Fruit fly (Drosophila melanogaster) whole organism, prepupa: ENCODE measurements around the gene CG11333.

Experiments used
- Blimp-1 ChIP-seq: fragments of 200-800 bp; sonication (Bioruptor generic); optimal IDR thresholded peaks from 3 replicates; lab custom pipeline; 2017; ENCODE audit warnings: missing biosample characterization, missing genetic modification characterization, mild to moderate bottlenecking, moderate library complexity, missing genetic modification reagents
- CG10631 ChIP-seq: fragments of 200-800 bp; sonication (Bioruptor generic); optimal IDR thresholded peaks from 2 replicates; lab custom pipeline; 2016; ENCODE audit warnings: missing biosample characterization, missing genetic modification characterization
- CG10669 ChIP-seq: fragments of 200-800 bp; sonication (Bioruptor generic); optimal IDR thresholded peaks from 3 replicates; lab custom pipeline; 2018; ENCODE audit warnings: missing biosample characterization, mild to moderate bottlenecking, missing genetic modification characterization, moderate library complexity
- CG11294 ChIP-seq: fragments of 200-800 bp; sonication (Bioruptor generic); IDR thresholded peaks from 2 replicates; pipeline ENCODE4 v1.3.6; 2022; ENCODE audit warnings: missing biosample characterization, missing genetic modification characterization
- CG11762 ChIP-seq: fragments of 200-800 bp; sonication (Bioruptor generic); optimal IDR thresholded peaks from 3 replicates; lab custom pipeline; 2016; ENCODE audit warnings: missing biosample characterization, missing genetic modification characterization; ENCODE audit not compliant: insufficient read depth
- CG11902 ChIP-seq: fragments of 200-800 bp; sonication (Bioruptor generic); optimal IDR thresholded peaks from 3 replicates; lab custom pipeline; 2016; ENCODE audit warnings: missing biosample characterization, missing genetic modification characterization
- CG15336 ChIP-seq: fragments of 200-800 bp; sonication (Bioruptor generic); IDR thresholded peaks from 2 replicates; pipeline ENCODE4 v1.3.6; 2022; ENCODE audit warnings: missing biosample characterization, missing genetic modification characterization
- CG1621 ChIP-seq: fragments of 200-800 bp; sonication (Bioruptor generic); optimal IDR thresholded peaks from 3 replicates; lab custom pipeline; 2018; ENCODE audit warnings: missing biosample characterization, mild to moderate bottlenecking, missing genetic modification characterization
- CG3032 ChIP-seq: fragments of 200-800 bp; optimal IDR thresholded peaks from 2 replicates; lab custom pipeline; 2019; ENCODE audit warnings: missing biosample characterization, mild to moderate bottlenecking, missing genetic modification characterization, moderate library complexity
- CG32006 ChIP-seq: fragments of 200-800 bp; sonication (Bioruptor generic); optimal IDR thresholded peaks from 3 replicates; lab custom pipeline; 2017; ENCODE audit warnings: missing biosample characterization, mild to moderate bottlenecking, missing genetic modification characterization
- CG34406 ChIP-seq: fragments of 200-800 bp; sonication (Bioruptor generic); optimal IDR thresholded peaks from 3 replicates; lab custom pipeline; 2016; ENCODE audit warnings: missing biosample characterization, missing genetic modification characterization
- CG3919 ChIP-seq: fragments of 200-800 bp; sonication (Bioruptor generic); optimal IDR thresholded peaks from 3 replicates; lab custom pipeline; 2016; ENCODE audit warnings: missing biosample characterization, missing genetic modification characterization
- CG4318 ChIP-seq: fragments of 200-800 bp; sonication (Bioruptor generic); optimal IDR thresholded peaks from 3 replicates; lab custom pipeline; 2017; ENCODE audit warnings: missing biosample characterization, mild to moderate bottlenecking, missing genetic modification characterization
- CG6163 ChIP-seq: fragments of 200-800 bp; sonication (Bioruptor generic); IDR thresholded peaks from 3 replicates; pipeline ENCODE4 v1.3.6; 2022; ENCODE audit warnings: missing biosample characterization, missing genetic modification characterization
- CG6276 ChIP-seq: fragments of 200-800 bp; sonication (Bioruptor generic); optimal IDR thresholded peaks from 2 replicates; lab custom pipeline; 2017; ENCODE audit warnings: missing biosample characterization, mild to moderate bottlenecking, missing genetic modification characterization
- CG6792 ChIP-seq: fragments of 200-800 bp; sonication (Bioruptor generic); optimal IDR thresholded peaks from 3 replicates; lab custom pipeline; 2016; ENCODE audit warnings: missing biosample characterization, missing genetic modification characterization
- CG6808 ChIP-seq: fragments of 200-800 bp; sonication (Bioruptor generic); optimal IDR thresholded peaks from 3 replicates; lab custom pipeline; 2017; ENCODE audit warnings: missing biosample characterization, missing genetic modification characterization, mild to moderate bottlenecking, moderate library complexity, missing genetic modification reagents
- CG6854 ChIP-seq: fragments of 200-800 bp; sonication (Bioruptor generic); optimal IDR thresholded peaks from 2 replicates; lab custom pipeline; 2017; ENCODE audit warnings: missing biosample characterization, mild to moderate bottlenecking, missing genetic modification characterization
- CG7368 ChIP-seq: fragments of 200-800 bp; sonication (Bioruptor generic); optimal IDR thresholded peaks from 3 replicates; lab custom pipeline; 2016; ENCODE audit warnings: missing biosample characterization, missing genetic modification characterization
- CG8119 ChIP-seq: fragments of 200-800 bp; sonication (Bioruptor generic); IDR thresholded peaks from 3 replicates; pipeline ENCODE4 v1.3.6; 2022; ENCODE audit warnings: missing biosample characterization, missing genetic modification characterization
- CG8632 ChIP-seq: fragments of 200-800 bp; sonication (Bioruptor generic); optimal IDR thresholded peaks from 3 replicates; lab custom pipeline; 2016; ENCODE audit warnings: missing biosample characterization, missing genetic modification characterization
- Eip78C ChIP-seq: fragments of 200-800 bp; sonication (Bioruptor generic); peaks from one replicate; lab custom pipeline; 2016; ENCODE audit warnings: missing biosample characterization, missing genetic modification characterization
- Eip93F ChIP-seq: fragments of 200-800 bp; sonication (Bioruptor generic); optimal IDR thresholded peaks from 2 replicates; lab custom pipeline; 2016; ENCODE audit warnings: missing biosample characterization, mild to moderate bottlenecking, missing genetic modification characterization
- Hr38 ChIP-seq: sonication (Bioruptor generic); optimal IDR thresholded peaks from 2 replicates; lab custom pipeline; 2016; ENCODE audit warnings: missing biosample characterization, missing genetic modification characterization
- Hr39 ChIP-seq: fragments of 200-800 bp; sonication (Bioruptor generic); optimal IDR thresholded peaks from 2 replicates; lab custom pipeline; 2016; ENCODE audit warnings: missing biosample characterization, missing genetic modification characterization
- Hr4 ChIP-seq: fragments of 200-800 bp; sonication (Bioruptor generic); optimal IDR thresholded peaks from 3 replicates; lab custom pipeline; 2016; ENCODE audit warnings: missing biosample characterization, missing genetic modification characterization
- Lpt ChIP-seq: fragments of 200-800 bp; sonication (Bioruptor generic); optimal IDR thresholded peaks from 3 replicates; lab custom pipeline; 2016; ENCODE audit warnings: missing biosample characterization, missing genetic modification characterization
- Met ChIP-seq: fragments of 200-800 bp; sonication (Bioruptor generic); optimal IDR thresholded peaks from 3 replicates; lab custom pipeline; 2016; ENCODE audit warnings: missing biosample characterization, missing genetic modification characterization
- OdsH ChIP-seq: fragments of 200-800 bp; sonication (Bioruptor generic); optimal IDR thresholded peaks from 3 replicates; lab custom pipeline; 2016; ENCODE audit warnings: missing biosample characterization, missing genetic modification characterization
- Smox ChIP-seq: fragments of 200-800 bp; sonication (Bioruptor generic); optimal IDR thresholded peaks from 3 replicates; lab custom pipeline; 2016; ENCODE audit warnings: missing biosample characterization, missing genetic modification characterization
- Sox14 ChIP-seq: fragments of 200-800 bp; sonication (Bioruptor generic); optimal IDR thresholded peaks from 3 replicates; lab custom pipeline; 2016; ENCODE audit warnings: missing biosample characterization, missing genetic modification characterization
- Sox15 ChIP-seq: fragments of 200-800 bp; sonication (Bioruptor generic); optimal IDR thresholded peaks from 3 replicates; lab custom pipeline; 2016; ENCODE audit warnings: missing biosample characterization, missing genetic modification characterization
- achi ChIP-seq: fragments of 200-800 bp; sonication (Bioruptor generic); optimal IDR thresholded peaks from 3 replicates; lab custom pipeline; 2016; ENCODE audit warnings: missing biosample characterization, missing genetic modification characterization
- acj6 ChIP-seq: fragments of 200-800 bp; sonication (Bioruptor generic); optimal IDR thresholded peaks from 3 replicates; lab custom pipeline; 2016; ENCODE audit warnings: missing biosample characterization, missing genetic modification characterization
- cyc ChIP-seq: fragments of 200-800 bp; sonication (Bioruptor generic); optimal IDR thresholded peaks from 3 replicates; lab custom pipeline; 2016; ENCODE audit warnings: missing biosample characterization, missing genetic modification characterization
- dac ChIP-seq: fragments of 200-800 bp; sonication (Bioruptor generic); optimal IDR thresholded peaks from 2 replicates; lab custom pipeline; 2017; ENCODE audit warnings: missing biosample characterization, mild to moderate bottlenecking, missing genetic modification characterization
- dsx ChIP-seq: fragments of 200-800 bp; optimal IDR thresholded peaks from 3 replicates; lab custom pipeline; 2019; ENCODE audit warnings: missing biosample characterization, mild to moderate bottlenecking, missing genetic modification characterization, moderate library complexity; ENCODE audit not compliant: poor library complexity, severe bottlenecking
- eg ChIP-seq: fragments of 200-800 bp; sonication (Bioruptor generic); IDR thresholded peaks from 3 replicates; pipeline ENCODE4 v1.3.6; 2022; ENCODE audit warnings: missing biosample characterization, missing genetic modification characterization
- esn ChIP-seq: fragments of 200-800 bp; sonication (Bioruptor generic); optimal IDR thresholded peaks from 2 replicates; lab custom pipeline; 2016; ENCODE audit warnings: missing biosample characterization, mild to moderate bottlenecking, missing genetic modification characterization, moderate library complexity
- fd59A ChIP-seq: fragments of 200-800 bp; sonication (Bioruptor generic); optimal IDR thresholded peaks from 2 replicates; lab custom pipeline; 2017; ENCODE audit warnings: missing biosample characterization, mild to moderate bottlenecking, missing genetic modification characterization, missing genetic modification reagents
- fd85E ChIP-seq: fragments of 200-800 bp; sonication (Bioruptor generic); optimal IDR thresholded peaks from 3 replicates; lab custom pipeline; 2016; ENCODE audit warnings: missing biosample characterization, missing genetic modification characterization
- fkh ChIP-seq: fragments of 200-800 bp; sonication (Bioruptor generic); optimal IDR thresholded peaks from 3 replicates; lab custom pipeline; 2017; ENCODE audit warnings: missing biosample characterization, mild to moderate bottlenecking, missing genetic modification characterization, moderate library complexity
- net ChIP-seq: fragments of 200-800 bp; sonication (Bioruptor generic); optimal IDR thresholded peaks from 3 replicates; lab custom pipeline; 2016; ENCODE audit warnings: missing biosample characterization, missing genetic modification characterization
- salr ChIP-seq, 2 experiments: fragments of 200-800 bp; sonication (Bioruptor generic); optimal IDR thresholded peaks; 3 replicates each; lab custom pipeline; 2016 to 2018; ENCODE audit warnings: missing biosample characterization in 2 of 2, missing genetic modification characterization in 2 of 2, mild to moderate bottlenecking in 1 of 2
- spab ChIP-seq: fragments of 200-800 bp; sonication (Bioruptor generic); optimal IDR thresholded peaks from 2 replicates; lab custom pipeline; 2017; ENCODE audit warnings: missing biosample characterization, mild to moderate bottlenecking, missing genetic modification characterization, missing genetic modification reagents
- ss ChIP-seq, 2 experiments: fragments of 200-800 bp; sonication (Bioruptor generic); optimal IDR thresholded peaks; 2 replicates in 1 of 2; 3 replicates in 1 of 2; lab custom pipeline; 2017 to 2018; ENCODE audit warnings: mild to moderate bottlenecking in 2 of 2, missing biosample characterization in 2 of 2, missing genetic modification characterization in 2 of 2, moderate library complexity in 1 of 2
- topi ChIP-seq: fragments of 200-800 bp; sonication (Bioruptor generic); optimal IDR thresholded peaks from 3 replicates; lab custom pipeline; 2016; ENCODE audit warnings: missing biosample characterization, missing genetic modification characterization
- vri ChIP-seq: fragments of 200-800 bp; sonication (Bioruptor generic); optimal IDR thresholded peaks from 3 replicates; lab custom pipeline; 2016; ENCODE audit warnings: missing biosample characterization, mild to moderate bottlenecking, missing genetic modification characterization

CG11333 gene

dm6 chr3R:31477167-31477566 lies 14.1 kb downstream of the CG11333 start:
- TF ChIP-seq eg (GFP tag; lab: Robert Waterston, UW) (no peak), Lpt (GFP tag; lab: Kevin White, UChicago) (no peak), fkh (GFP tag; lab: Kevin White, UChicago) (no peak), Smox (GFP tag; lab: Kevin White, UChicago) (no peak), Hr39 (GFP tag; lab: Kevin White, UChicago) (no peak), Blimp-1 (GFP tag; lab: Kevin White, UChicago) (no peak), CG11294 (GFP tag; lab: Robert Waterston, UW) (no peak), fd85E (GFP tag; lab: Kevin White, UChicago) (no peak), topi (GFP tag; lab: Kevin White, UChicago) (no peak), CG11902 (GFP tag; lab: Kevin White, UChicago) (no peak), CG8632 (no peak), CG10631 (GFP tag; lab: Kevin White, UChicago) (no peak), acj6 (no peak), CG6808 (GFP tag; lab: Kevin White, UChicago) (no peak), OdsH (GFP tag; lab: Kevin White, UChicago) (no peak), CG32006 (GFP tag; lab: Kevin White, UChicago) (no peak), CG15336 (GFP tag; lab: Robert Waterston, UW) (no peak), spab (GFP tag; lab: Kevin White, UChicago) (no peak), CG10669 (GFP tag; lab: Kevin White, UChicago) (no peak)
- TF ChIP-seq, all 60 proteins: peak for 0

- TF ChIP-seq ss (GFP tag; optimal IDR thresholded peaks at IDR 0.05; lab: Kevin White, UChicago): peak in 1 of 2 experiments; percentile 25
- TF ChIP-seq CG3919 (GFP tag; lab: Kevin White, UChicago): peak; percentile 60
- peak; percentile 67 for TF ChIP-seq CG4318 (GFP tag; lab: Kevin White, UChicago)
- no peak for TF ChIP-seq vri
- TF ChIP-seq CG11294 (GFP tag; lab: Robert Waterston, UW): peak; percentile 53; the same call in 1 of the 2 replicates
- TF ChIP-seq CG11902 (GFP tag; lab: Kevin White, UChicago): no peak
- TF ChIP-seq CG7368: no peak
- peak; percentile 62 for TF ChIP-seq net
- TF ChIP-seq CG32006 (GFP tag; lab: Kevin White, UChicago): peak; percentile 82
- peak; percentile 87 for TF ChIP-seq eg (GFP tag; lab: Robert Waterston, UW)
- peak; percentile 16 for TF ChIP-seq CG10669 (GFP tag; lab: Kevin White, UChicago)
- TF ChIP-seq Hr38 (GFP tag; lab: Kevin White, UChicago): no peak
- peak; percentile 67 for TF ChIP-seq CG6276 (GFP tag; lab: Kevin White, UChicago)
- TF ChIP-seq fd85E (GFP tag; lab: Kevin White, UChicago): no peak
- TF ChIP-seq CG3032 (tag; lab: Kevin White, UChicago): peak; percentile 17
- TF ChIP-seq Eip93F (GFP tag; lab: Kevin White, UChicago): no peak
- no peak for TF ChIP-seq fkh (GFP tag; lab: Kevin White, UChicago)
- TF ChIP-seq Sox15 (GFP tag; lab: Kevin White, UChicago): no peak
- no peak for TF ChIP-seq topi (GFP tag; lab: Kevin White, UChicago)
- peak; percentile 82 for TF ChIP-seq Eip78C (GFP tag; lab: Kevin White, UChicago)
- TF ChIP-seq CG11762 (GFP tag; lab: Kevin White, UChicago): no peak
- TF ChIP-seq dac (GFP tag; lab: Kevin White, UChicago): peak; percentile 62
- no peak for TF ChIP-seq Blimp-1 (GFP tag; lab: Kevin White, UChicago)
- peak; percentile 48 for TF ChIP-seq Sox14
- TF ChIP-seq spab (GFP tag; lab: Kevin White, UChicago): no peak
- TF ChIP-seq CG6854 (GFP tag; lab: Kevin White, UChicago): no peak
- TF ChIP-seq CG34406: peak; percentile 18
- peak; percentile 48 for TF ChIP-seq CG10631 (GFP tag; lab: Kevin White, UChicago)
- TF ChIP-seq fd59A: peak; percentile 44
- TF ChIP-seq Hr4 (GFP tag; lab: Kevin White, UChicago): peak; percentile 76
- TF ChIP-seq CG8119: peak; percentile 76
- peak; percentile 18 for TF ChIP-seq CG6792 (GFP tag; lab: Kevin White, UChicago)
- TF ChIP-seq dsx (GFP tag; lab: Kevin White, UChicago): peak; percentile 15
- TF ChIP-seq esn: no peak
- TF ChIP-seq CG6163 (GFP tag; lab: Robert Waterston, UW): peak; percentile 82
- TF ChIP-seq CG1621 (tag; lab: Kevin White, UChicago): peak; percentile 39
- no peak for TF ChIP-seq Met (GFP tag; lab: Kevin White, UChicago)
- peak; percentile 1 to 23 for TF ChIP-seq salr (GFP tag; optimal IDR thresholded peaks at IDR 0.05; lab: Kevin White, UChicago)
- TF ChIP-seq cyc (GFP tag; lab: Kevin White, UChicago): no peak
- peak; percentile 26 for TF ChIP-seq achi
These were observed 19.0 kb downstream of the CG11333 start for dm6 chr3R:31482117-31482516.
